Worm (Caenorhabditis elegans): Measurements from ENCODE around the gene F08F1.3.

ce11 chrX:8479050-8479449 is 50.4 kb downstream of the F08F1.3 start:
- TF ChIP-seq ztf-23 (GFP tag; IDR thresholded peaks at IDR 0.05): no peak
- TF ChIP-seq T22C8.4 (GFP tag; IDR thresholded peaks at IDR 0.05): no peak
- TF ChIP-seq flt-1 (GFP tag; IDR thresholded peaks at IDR 0.05): no peak
- no peak for TF ChIP-seq med-1 (GFP tag; optimal IDR thresholded peaks at IDR 0.05; ENCODE audit: insufficient read depth)
- no peak for TF ChIP-seq klf-2 (GFP tag; conservative IDR thresholded peaks at IDR 0.05)

Measured in whole organism, midembryonic.